Worm (Caenorhabditis elegans) whole organism, L2 larva: ENCODE results near the gene C33F10.4.

Experiments used
- F13H6.1 ChIP-seq: sonication (generic microtip); optimal IDR thresholded peaks from 2 replicates; lab custom pipeline; 2016; ENCODE audit warnings: missing genetic modification characterization, missing compliant biosample characterization
- R02D3.7 ChIP-seq: fragments of 150-350 bp; optimal IDR thresholded peaks from 2 replicates; lab custom pipeline; 2014; ENCODE audit warnings: missing biosample characterization, missing genetic modification characterization
- Y55F3AM.14 ChIP-seq: fragments of 200-800 bp; sonication (Bioruptor generic); optimal IDR thresholded peaks from 2 replicates; lab custom pipeline; 2018; ENCODE audit warnings: mild to moderate bottlenecking, missing genetic modification characterization, missing compliant biosample characterization
- alr-1 ChIP-seq: fragments of 150-350 bp; optimal IDR thresholded peaks from 2 replicates; lab custom pipeline; 2014; ENCODE audit warnings: missing biosample characterization, missing genetic modification characterization
- ama-1 ChIP-seq: fragments of 150-350 bp; optimal IDR thresholded peaks from 2 replicates; lab custom pipeline; 2018; ENCODE audit warnings: inconsistent platforms
- blmp-1 ChIP-seq: sonication (generic microtip); optimal IDR thresholded peaks from 2 replicates; lab custom pipeline; 2017; ENCODE audit warnings: missing genetic modification characterization, mild to moderate bottlenecking, missing compliant biosample characterization, antibody characterized with exemption, moderate library complexity; ENCODE audit not compliant: insufficient read depth
- ceh-16 ChIP-seq: fragments of 150-350 bp; optimal IDR thresholded peaks from 2 replicates; lab custom pipeline; 2014; ENCODE audit warnings: missing biosample characterization, missing genetic modification characterization
- ceh-82 ChIP-seq: fragments of 150-350 bp; optimal IDR thresholded peaks from 2 replicates; lab custom pipeline; 2014; ENCODE audit warnings: missing biosample characterization, missing genetic modification characterization
- crh-2 ChIP-seq: sonication (generic microtip); optimal IDR thresholded peaks from 2 replicates; lab custom pipeline; 2017; ENCODE audit warnings: missing biosample characterization, missing genetic modification characterization
- dmd-4 ChIP-seq: sonication (generic microtip); optimal IDR thresholded peaks from 2 replicates; lab custom pipeline; 2017; ENCODE audit warnings: missing biosample characterization, missing genetic modification characterization
- egl-27 ChIP-seq: sonication (generic microtip); optimal IDR thresholded peaks from 3 replicates; lab custom pipeline; 2017; ENCODE audit warnings: missing biosample characterization, missing genetic modification reagents, missing genetic modification characterization
- fos-1 ChIP-seq: fragments of 150-350 bp; optimal IDR thresholded peaks from 2 replicates; lab custom pipeline; 2014; ENCODE audit warnings: missing biosample characterization, missing genetic modification characterization
- gmeb-1 ChIP-seq: fragments of 150-350 bp; optimal IDR thresholded peaks from 2 replicates; lab custom pipeline; 2014; ENCODE audit warnings: missing biosample characterization, missing genetic modification characterization
- lin-11 ChIP-seq: fragments of 150-350 bp; sonication (generic microtip); optimal IDR thresholded peaks from 2 replicates; lab custom pipeline; 2014; ENCODE audit warnings: missing biosample characterization, missing genetic modification characterization, inconsistent platforms, mixed read lengths
- lin-39 ChIP-seq: fragments of 150-350 bp; optimal IDR thresholded peaks from 2 replicates; lab custom pipeline; 2014; ENCODE audit warnings: missing biosample characterization, missing genetic modification reagents, missing genetic modification characterization
- lsy-2 ChIP-seq, 2 experiments: fragments of 150-350 bp in 1 of 2; sonication (generic microtip) in 1 of 2; optimal IDR thresholded peaks; 2 replicates each; lab custom pipeline; 2014 to 2017; ENCODE audit warnings: missing biosample characterization in 2 of 2, missing genetic modification characterization in 2 of 2
- nhr-10 ChIP-seq: sonication (generic microtip); optimal IDR thresholded peaks from 2 replicates; lab custom pipeline; 2017; ENCODE audit warnings: missing biosample characterization, missing genetic modification characterization
- nhr-12 ChIP-seq: fragments of 150-350 bp; optimal IDR thresholded peaks from 2 replicates; lab custom pipeline; 2014; ENCODE audit warnings: missing biosample characterization, missing genetic modification characterization
- nhr-21 ChIP-seq: fragments of 150-350 bp; optimal IDR thresholded peaks from 2 replicates; lab custom pipeline; 2014; ENCODE audit warnings: missing biosample characterization, missing genetic modification characterization
- nhr-23 ChIP-seq: fragments of 150-350 bp; optimal IDR thresholded peaks from 2 replicates; lab custom pipeline; 2014; ENCODE audit warnings: missing biosample characterization, missing genetic modification reagents, missing genetic modification characterization
- nhr-77 ChIP-seq: fragments of 150-350 bp; optimal IDR thresholded peaks from 2 replicates; lab custom pipeline; 2014; ENCODE audit warnings: missing biosample characterization, missing genetic modification characterization
- peb-1 ChIP-seq: fragments of 150-350 bp; optimal IDR thresholded peaks from 2 replicates; lab custom pipeline; 2014; ENCODE audit warnings: missing biosample characterization, missing genetic modification characterization
- skn-1 ChIP-seq: sonication (generic microtip); optimal IDR thresholded peaks from 2 replicates; lab custom pipeline; 2017; ENCODE audit warnings: missing biosample characterization, missing genetic modification characterization
- sma-3 ChIP-seq: sonication (generic microtip); optimal IDR thresholded peaks from 2 replicates; lab custom pipeline; 2016; ENCODE audit warnings: missing genetic modification reagents, missing genetic modification characterization, missing compliant biosample characterization
- sma-9 ChIP-seq, 2 experiments: fragments of 150-350 bp in 1 of 2; sonication (generic microtip) in 1 of 2; optimal IDR thresholded peaks; 2 replicates each; lab custom pipeline; 2014 to 2016; ENCODE audit warnings: missing genetic modification characterization in 2 of 2, mild to moderate bottlenecking in 1 of 2, missing biosample characterization in 1 of 2, missing compliant biosample characterization in 1 of 2, missing genetic modification reagents in 1 of 2, moderate library complexity in 1 of 2
- snpc-4 ChIP-seq: fragments of 150-350 bp; optimal IDR thresholded peaks from 2 replicates; lab custom pipeline; 2014; ENCODE audit warnings: missing biosample characterization, missing genetic modification characterization
- unc-39 ChIP-seq: fragments of 150-350 bp; optimal IDR thresholded peaks from 2 replicates; lab custom pipeline; 2014; ENCODE audit warnings: missing biosample characterization, missing genetic modification characterization
- ztf-1 ChIP-seq: fragments of 200-800 bp; sonication (Bioruptor generic); conservative IDR thresholded peaks from 2 replicates; pipeline ENCODE4 v1.3.6; 2022; ENCODE audit warnings: missing genetic modification characterization, missing compliant biosample characterization
- ztf-4 ChIP-seq: fragments of 150-350 bp; optimal IDR thresholded peaks from 2 replicates; lab custom pipeline; 2014; ENCODE audit warnings: missing biosample characterization, missing genetic modification characterization

C33F10.4 gene

DNA sequence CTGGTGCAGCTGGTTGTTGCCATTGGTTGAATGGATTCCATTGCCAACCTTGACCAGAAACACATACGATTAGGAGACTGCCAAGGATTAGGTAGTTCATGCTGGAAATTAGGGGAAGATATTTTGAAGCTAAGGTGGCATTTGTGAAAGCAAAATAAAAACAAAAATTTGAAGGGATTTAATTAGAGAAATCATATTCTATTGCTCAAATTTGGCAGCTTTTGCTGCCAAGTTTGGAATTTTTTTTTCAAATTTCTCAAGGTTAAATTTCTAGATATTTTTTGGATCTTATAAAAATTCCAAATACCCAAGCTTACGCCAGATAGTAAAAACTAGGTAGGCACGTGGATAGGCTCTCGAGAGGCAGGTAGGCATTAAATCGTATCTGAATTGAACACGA lies 24.3 kb upstream of the C33F10.4 start, which contains the start of gene F26G1.5:
Gene F26G1.5 (minus strand): TSS at position 101 of the 400 bp plus-strand sequence.
- TF ChIP-seq nhr-77 = no peak
- no peak for TF ChIP-seq lin-39
- TF ChIP-seq Y55F3AM.14 = no peak
- TF ChIP-seq lsy-2 (tag; optimal IDR thresholded peaks at IDR 0.05; lab: Kevin White, UChicago) = no peak
- no peak for TF ChIP-seq gmeb-1 (tag; lab: Kevin White, UChicago)
- no peak for TF ChIP-seq fos-1 (tag; lab: Kevin White, UChicago)
- TF ChIP-seq alr-1 = no peak

DNA sequence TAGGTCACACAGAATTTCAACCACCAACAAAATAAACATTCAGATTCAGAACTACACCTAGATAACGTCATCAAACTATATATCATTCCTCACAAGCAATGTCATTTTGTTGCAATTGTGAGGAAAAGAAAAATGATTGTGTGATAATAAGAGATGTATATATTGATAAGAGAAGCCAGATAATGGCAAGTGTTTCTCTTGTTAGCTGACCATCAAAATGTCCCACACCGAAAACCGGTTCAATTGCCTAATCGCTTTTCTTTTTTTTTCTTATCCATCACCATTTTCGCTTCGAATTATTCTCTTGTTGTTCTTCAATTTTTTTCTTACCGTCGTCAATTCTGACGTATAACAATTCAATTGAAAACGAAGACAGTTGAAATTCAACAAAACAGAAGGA lies 23.1 kb upstream of the C33F10.4 start:
- no peak for TF ChIP-seq Y55F3AM.14
- no peak for TF ChIP-seq ztf-4 (tag; lab: Kevin White, UChicago)
- TF ChIP-seq dmd-4 (tag; lab: Kevin White, UChicago) = no peak
- TF ChIP-seq blmp-1 (tag; lab: Kevin White, UChicago) = peak; percentile 18
- peak; percentile 12 for TF ChIP-seq F13H6.1 (tag; lab: Kevin White, UChicago)
- peak; percentile 2 for TF ChIP-seq fos-1 (tag; lab: Kevin White, UChicago)

DNA sequence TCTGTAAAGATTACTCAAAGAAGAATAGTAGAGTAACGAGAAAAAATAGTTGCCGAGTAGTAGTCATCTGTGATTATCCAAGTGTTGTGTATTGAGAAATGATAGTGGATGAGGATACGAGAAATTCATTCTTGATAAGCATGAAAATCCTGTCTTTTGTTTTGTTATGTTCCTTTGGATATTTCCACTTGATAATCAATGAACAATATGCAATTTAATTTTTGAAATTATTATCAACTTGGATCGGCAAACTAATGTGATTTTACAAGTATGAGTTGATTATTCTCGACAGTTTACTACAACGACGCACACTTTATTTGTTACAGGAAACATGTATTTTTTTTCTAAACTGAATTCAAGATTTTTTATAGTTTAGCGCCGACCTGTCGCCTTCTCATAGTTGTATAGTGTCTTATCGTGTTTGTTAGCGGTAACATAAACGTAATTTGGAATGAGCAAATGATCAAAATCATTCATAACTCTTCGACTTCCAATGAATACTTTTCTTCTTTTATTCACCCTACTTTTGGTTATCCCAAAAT lies 21.6 kb upstream of the C33F10.4 start, which contains the start of the genes F26G1.9 and F26G1.10:
Gene F26G1.9 (minus strand): TSS at position 101 of the 542 bp plus-strand sequence.
Gene F26G1.10 (plus strand): TSS at position 492 of the 542 bp plus-strand sequence.
- TF ChIP-seq fos-1 (tag; lab: Kevin White, UChicago) (peak; percentile 28), snpc-4 (tag; lab: Kevin White, UChicago) (no peak)

DNA sequence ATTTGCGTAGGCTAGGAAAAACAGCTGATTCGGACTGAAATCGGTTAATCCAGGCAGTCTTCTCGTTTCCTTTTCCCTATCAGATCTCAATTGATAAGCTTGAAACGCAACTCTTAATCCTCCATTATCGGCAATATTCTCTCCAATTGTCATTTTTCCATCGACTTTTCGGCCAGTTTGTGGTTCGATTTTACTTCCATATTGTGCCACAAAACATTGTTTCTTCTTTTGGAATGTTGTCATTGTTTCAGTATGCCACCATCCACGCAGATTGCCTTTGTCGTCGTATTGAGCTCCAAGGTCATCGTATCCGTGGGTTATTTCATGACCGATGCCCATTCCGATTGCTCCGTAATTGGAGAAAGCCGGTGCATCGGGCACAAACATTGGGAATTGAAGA lies 19.8 kb upstream of the C33F10.4 start:
- TF ChIP-seq ztf-4 (tag; lab: Kevin White, UChicago) (no peak), R02D3.7 (tag; lab: Kevin White, UChicago) (no peak), skn-1 (tag; lab: Kevin White, UChicago) (no peak), nhr-10 (no peak), ceh-82 (tag; lab: Kevin White, UChicago) (no peak), ceh-16 (no peak), lin-39 (no peak), ztf-1 (GFP tag; lab: Robert Waterston, UW) (no peak), nhr-12 (tag; lab: Kevin White, UChicago) (no peak), ama-1 (lab: Kevin White, UChicago) (no peak), lsy-2 (tag; optimal IDR thresholded peaks at IDR 0.05; lab: Kevin White, UChicago) (no peak), lin-11 (tag; lab: Kevin White, UChicago) (no peak), peb-1 (tag; lab: Kevin White, UChicago) (no peak), blmp-1 (tag; lab: Kevin White, UChicago) (no peak), F13H6.1 (tag; lab: Kevin White, UChicago) (no peak), nhr-77 (no peak), crh-2 (tag; lab: Kevin White, UChicago) (no peak), unc-39 (tag; lab: Kevin White, UChicago) (no peak), nhr-23 (tag; lab: Kevin White, UChicago) (no peak)

DNA sequence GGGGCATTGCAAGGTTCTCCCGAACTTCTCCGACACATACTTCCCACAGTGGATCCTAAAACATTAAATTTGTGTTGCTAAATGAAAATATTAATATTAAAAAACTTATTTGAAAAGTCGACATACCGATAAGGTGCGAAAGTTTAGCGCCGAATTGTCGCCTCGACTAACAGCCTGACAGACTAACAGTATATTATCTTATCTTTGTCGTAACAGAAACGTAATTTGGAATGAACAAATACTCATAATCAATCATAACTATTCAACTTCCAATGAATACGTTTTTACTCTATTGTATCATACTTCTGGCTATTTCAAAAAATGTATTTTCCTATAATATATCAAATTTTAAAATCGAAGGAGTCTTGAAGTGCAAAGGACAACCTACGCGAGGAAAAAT lies 18.6 kb upstream of the C33F10.4 start, which contains the start of gene F26G1.11:
Gene F26G1.11 (plus strand): TSS at position 205 of the 400 bp plus-strand sequence.
- no peak for TF ChIP-seq nhr-21 (tag; lab: Kevin White, UChicago)
- peak; percentile 16 for TF ChIP-seq crh-2 (tag; lab: Kevin White, UChicago)
- TF ChIP-seq sma-9 (GFP tag; optimal IDR thresholded peaks at IDR 0.05; lab: Kevin White, UChicago) = peak; percentile 18
- no peak for TF ChIP-seq sma-9 (tag; optimal IDR thresholded peaks at IDR 0.05; lab: Kevin White, UChicago)
- no peak for TF ChIP-seq peb-1 (tag; lab: Kevin White, UChicago)
- peak; percentile 90 for TF ChIP-seq fos-1 (tag; lab: Kevin White, UChicago)

DNA sequence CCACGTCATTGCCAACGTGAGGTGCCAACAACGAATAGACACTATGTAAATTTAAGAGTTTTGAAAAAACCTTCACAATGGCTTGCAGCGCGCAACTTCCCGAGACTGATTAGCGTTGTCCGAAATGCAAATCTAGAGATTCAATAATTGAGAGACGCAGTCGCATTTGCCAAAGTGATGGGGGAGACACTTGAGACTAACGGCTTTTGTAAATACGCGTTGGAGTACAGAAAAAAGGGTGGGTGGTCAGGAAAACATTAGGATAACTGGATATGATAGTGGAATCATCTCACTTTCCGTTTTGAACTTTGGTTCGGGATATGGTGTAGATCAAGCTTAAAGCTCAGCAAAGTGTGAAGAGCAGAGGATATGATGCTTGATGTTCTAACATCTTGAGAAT lies 15.8 kb upstream of the C33F10.4 start:
- no peak for TF ChIP-seq ceh-82 (tag; lab: Kevin White, UChicago)
- no peak for TF ChIP-seq ztf-1 (GFP tag; lab: Robert Waterston, UW)
- TF ChIP-seq Y55F3AM.14 = no peak
- no peak for TF ChIP-seq unc-39 (tag; lab: Kevin White, UChicago)
- TF ChIP-seq nhr-10 = no peak

DNA sequence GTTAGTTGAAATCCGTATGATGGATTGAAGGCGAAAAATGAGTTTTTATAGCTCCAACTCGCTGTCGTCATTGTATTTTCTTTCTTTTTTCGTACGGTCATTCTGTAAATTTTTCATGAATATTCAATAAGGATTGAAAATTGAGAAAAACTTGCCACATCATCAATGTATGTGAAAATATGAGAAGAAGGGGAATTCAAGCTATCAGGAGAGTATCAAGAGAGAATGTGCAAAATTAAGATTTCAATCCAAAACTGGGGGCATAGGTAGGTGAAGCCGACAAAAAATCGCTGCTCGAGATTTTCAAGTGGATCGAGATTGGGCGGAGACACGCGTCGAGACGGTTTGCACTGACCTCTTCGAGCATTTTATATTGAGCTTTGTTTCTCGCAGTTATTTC lies 11.1 kb upstream of the C33F10.4 start, which contains the start of gene nep-12:
Gene nep-12 (minus strand): TSS at position 101 of the 400 bp plus-strand sequence.
- no peak for TF ChIP-seq egl-27 (tag; lab: Kevin White, UChicago)
- no peak for TF ChIP-seq sma-3 (GFP tag; lab: Kevin White, UChicago)
- TF ChIP-seq ztf-4 (tag; lab: Kevin White, UChicago) = no peak
